Fruit fly (Drosophila melanogaster): ENCODE data around the gene msd5.

The msd5 gene

dm6 chr3L:1319097-1319725, 13.7 kb downstream of the msd5 start (continued):
- TF ChIP-seq CG2202 (tag; optimal IDR thresholded peaks at IDR 0.05), result peak; percentile 43
- TF ChIP-seq oc (tag; optimal IDR thresholded peaks at IDR 0.05), result peak; percentile 85
- peak; percentile 28 for TF ChIP-seq Bteb2 (GFP tag; optimal IDR thresholded peaks at IDR 0.05)
- peak; percentile 61 for TF ChIP-seq lilli (GFP tag; optimal IDR thresholded peaks at IDR 0.05)
- no peak for TF ChIP-seq pzg (GFP tag; optimal IDR thresholded peaks at IDR 0.05)
- TF ChIP-seq CG10321 (GFP tag; IDR thresholded peaks at IDR 0.05), result no peak
- peak; percentile 78 for TF ChIP-seq Ada2b (GFP tag; IDR thresholded peaks at IDR 0.05)
- TF ChIP-seq CG15601 (tag; optimal IDR thresholded peaks at IDR 0.05), result peak; percentile 80
- TF ChIP-seq cas (GFP tag; IDR thresholded peaks at IDR 0.05), result no peak
- TF ChIP-seq NK7.1 (GFP tag; optimal IDR thresholded peaks at IDR 0.05), result peak; percentile 25
- TF ChIP-seq Stat92E (GFP tag; optimal IDR thresholded peaks at IDR 0.05), result no peak
- no peak for TF ChIP-seq ftz-f1 (GFP tag; optimal IDR thresholded peaks at IDR 0.05)
- peak; percentile 9 for TF ChIP-seq cwo (GFP tag; optimal IDR thresholded peaks at IDR 0.05)
- peak in 1 of 2 experiments; percentile 46 for TF ChIP-seq Eip74EF (GFP tag; optimal IDR thresholded peaks at IDR 0.05)
- 0 out of 2 replicates have a peak, but pooled peaks have one; percentile 29 for TF ChIP-seq CG4404 (GFP tag; IDR thresholded peaks at IDR 0.05)
- 0 out of 2 replicates have a peak, but pooled peaks have one; percentile 15 for TF ChIP-seq CG9215 (GFP tag; IDR thresholded peaks at IDR 0.05)
- TF ChIP-seq tup (GFP tag; optimal IDR thresholded peaks at IDR 0.05), result no peak
- peak; percentile 78 for TF ChIP-seq chn (GFP tag; optimal IDR thresholded peaks at IDR 0.05)
- TF ChIP-seq ara (GFP tag; IDR thresholded peaks at IDR 0.05), result peak; percentile 88
- peak; percentile 54 for TF ChIP-seq scrt (GFP tag; optimal IDR thresholded peaks at IDR 0.05)
- peak; percentile 52 for TF ChIP-seq CG1792 (GFP tag; optimal IDR thresholded peaks at IDR 0.05)
- TF ChIP-seq CG3726 (GFP tag; IDR thresholded peaks at IDR 0.05), result peak; percentile 30; the same call in 2 of the 3 replicates
- TF ChIP-seq wdn (GFP tag; IDR thresholded peaks at IDR 0.05), result no peak
- TF ChIP-seq Hr78 (GFP tag; optimal IDR thresholded peaks at IDR 0.05), result no peak
- TF ChIP-seq CG10274 (GFP tag; optimal IDR thresholded peaks at IDR 0.05), result peak; percentile 10
- peak; percentile 28 for TF ChIP-seq Deaf1 (tag; optimal IDR thresholded peaks at IDR 0.05)
- TF ChIP-seq Hmx (GFP tag; optimal IDR thresholded peaks at IDR 0.05), result no peak
- peak; percentile 80 for TF ChIP-seq CG14441 (GFP tag; IDR thresholded peaks at IDR 0.05)
- TF ChIP-seq ato (GFP tag; IDR thresholded peaks at IDR 0.05; ENCODE audit: partially characterized antibody), result no peak
- peak; percentile 12 for TF ChIP-seq zf30C (GFP tag; optimal IDR thresholded peaks at IDR 0.05)
- TF ChIP-seq trh (GFP tag; optimal IDR thresholded peaks at IDR 0.05), result peak; percentile 63
- TF ChIP-seq slbo (GFP tag; IDR thresholded peaks at IDR 0.05), result peak; percentile 48; the same call in 1 of the 2 replicates
- TF ChIP-seq CG11560 (tag; IDR thresholded peaks at IDR 0.05), result no peak
- TF ChIP-seq CG11398 (GFP tag; optimal IDR thresholded peaks at IDR 0.05), result no peak
- peak; percentile 11 for TF ChIP-seq kay (GFP tag; optimal IDR thresholded peaks at IDR 0.05)
- TF ChIP-seq CG6683 (GFP tag; optimal IDR thresholded peaks at IDR 0.05), result peak; percentile 11
- no peak for TF ChIP-seq cad (GFP tag; optimal IDR thresholded peaks at IDR 0.05)
- peak; percentile 3 for TF ChIP-seq CG9727 (GFP tag; optimal IDR thresholded peaks at IDR 0.05)
- TF ChIP-seq wek (GFP tag; optimal IDR thresholded peaks at IDR 0.05), result peak; percentile 46
- TF ChIP-seq CG2889 (GFP tag; IDR thresholded peaks at IDR 0.05), result no peak
- TF ChIP-seq Dek (tag; optimal IDR thresholded peaks at IDR 0.05), result peak; percentile 55
- no peak; the same call in 1 of the 2 replicates for TF ChIP-seq CG17612 (GFP tag; IDR thresholded peaks at IDR 0.05)
- peak; percentile 70 for TF ChIP-seq Mes4 (GFP tag; optimal IDR thresholded peaks at IDR 0.05)
- no peak for TF ChIP-seq usp (GFP tag; optimal IDR thresholded peaks at IDR 0.05)
- TF ChIP-seq Atf-2 (GFP tag; optimal IDR thresholded peaks at IDR 0.05), result peak; percentile 52
- no peak for TF ChIP-seq Adf1 (GFP tag; IDR thresholded peaks at IDR 0.05)
- no peak for TF ChIP-seq cg (GFP tag; optimal IDR thresholded peaks at IDR 0.05)
- no peak for TF ChIP-seq inv (GFP tag; IDR thresholded peaks at IDR 0.05; ENCODE audit: partially characterized antibody)
- TF ChIP-seq CG7786 (GFP tag; optimal IDR thresholded peaks at IDR 0.05), result peak; percentile 52
- TF ChIP-seq H15 (GFP tag; IDR thresholded peaks at IDR 0.05), result peak; percentile 70

Data from whole organism, embryonic.